Fruit fly (Drosophila melanogaster) whole organism, wandering third instar larva: ENCODE data around the gene CG10628.
A peak's percentile ranks its signal among the peaks of the same experiment; 100 is the strongest.

Experiments
- Abd-B ChIP-seq: fragments of >200 bp; optimal IDR thresholded peaks from 2 replicates; lab custom pipeline; 2017; ENCODE audit warnings: missing biosample characterization, missing genetic modification characterization
- CG32264 ChIP-seq: fragments of 200-800 bp; sonication (Bioruptor generic); optimal IDR thresholded peaks from 2 replicates; lab custom pipeline; 2016; ENCODE audit warnings: missing biosample characterization, missing genetic modification characterization
- CG9705 ChIP-seq: fragments of 200-800 bp; sonication (Bioruptor generic); optimal IDR thresholded peaks from 2 replicates; lab custom pipeline; 2018; ENCODE audit warnings: missing biosample characterization, mild to moderate bottlenecking, missing genetic modification characterization
- Dif ChIP-seq: fragments of 200-275, 200-300 bp; sonication (Bioruptor generic); optimal IDR thresholded peaks from 2 replicates; lab custom pipeline; 2018; ENCODE audit warnings: missing biosample characterization, missing genetic modification characterization; ENCODE audit not compliant: partially characterized antibody
- GATAd ChIP-seq: sonication (Bioruptor generic); optimal IDR thresholded peaks from 2 replicates; lab custom pipeline; 2016; ENCODE audit warnings: missing biosample characterization, missing genetic modification characterization
- HLH106 ChIP-seq: fragments of 200-800 bp; optimal IDR thresholded peaks from 3 replicates; lab custom pipeline; 2019; ENCODE audit warnings: missing biosample characterization, mild to moderate bottlenecking, missing genetic modification characterization, moderate library complexity
- Hnf4 ChIP-seq: fragments of 200-800 bp; sonication (Bioruptor generic); optimal IDR thresholded peaks from 2 replicates; lab custom pipeline; 2016; ENCODE audit warnings: missing biosample characterization, mild to moderate bottlenecking, missing genetic modification characterization
- Hr78 ChIP-seq: fragments of >200 bp; optimal IDR thresholded peaks from 2 replicates; lab custom pipeline; 2017; ENCODE audit warnings: missing biosample characterization, missing genetic modification characterization
- Hr83 ChIP-seq: fragments of 200-300 bp; sonication (Bioruptor generic); optimal IDR thresholded peaks from 2 replicates; lab custom pipeline; 2016; ENCODE audit warnings: missing biosample characterization, mild to moderate bottlenecking, missing genetic modification characterization, moderate library complexity; ENCODE audit not compliant: poor library complexity, severe bottlenecking
- Jra ChIP-seq: sonication (Bioruptor generic); optimal IDR thresholded peaks from 2 replicates; lab custom pipeline; 2016; ENCODE audit warnings: missing biosample characterization, missing genetic modification characterization
- Mio ChIP-seq: sonication (Bioruptor generic); optimal IDR thresholded peaks from 2 replicates; lab custom pipeline; 2016; ENCODE audit warnings: missing biosample characterization, missing genetic modification characterization
- Myc ChIP-seq: fragments of >200 bp; optimal IDR thresholded peaks from 2 replicates; lab custom pipeline; 2017
- N ChIP-seq: fragments of >200 bp; optimal IDR thresholded peaks from 2 replicates; lab custom pipeline; 2018; ENCODE audit warnings: missing biosample characterization, missing external identifiers, missing genetic modification characterization
- OdsH ChIP-seq: fragments of 200-800 bp; sonication (Bioruptor generic); optimal IDR thresholded peaks from 2 replicates; lab custom pipeline; 2016; ENCODE audit warnings: missing biosample characterization, mild to moderate bottlenecking, missing genetic modification characterization
- Rel ChIP-seq, 2 experiments: fragments of 200-800 bp; sonication (Bioruptor generic) in 1 of 2; optimal IDR thresholded peaks; 2 replicates in 1 of 2; 3 replicates in 1 of 2; lab custom pipeline; 2016 to 2019; ENCODE audit warnings: mild to moderate bottlenecking in 2 of 2, missing biosample characterization in 2 of 2, missing genetic modification characterization in 2 of 2, moderate library complexity in 1 of 2
- Sp1 ChIP-seq: fragments of 200-800 bp; sonication (Bioruptor generic); optimal IDR thresholded peaks from 3 replicates; lab custom pipeline; 2019; ENCODE audit warnings: missing biosample characterization, mild to moderate bottlenecking, missing genetic modification characterization, moderate library complexity
- Vsx2 ChIP-seq: fragments of 200-300, 225-300 bp; sonication (Bioruptor generic); optimal IDR thresholded peaks from 2 replicates; lab custom pipeline; 2018; ENCODE audit warnings: missing biosample characterization, missing genetic modification characterization; ENCODE audit not compliant: partially characterized antibody
- br ChIP-seq: fragments of 200-800 bp; sonication (Bioruptor generic); optimal IDR thresholded peaks from 2 replicates; lab custom pipeline; 2016; ENCODE audit warnings: missing biosample characterization, missing genetic modification characterization
- brk ChIP-seq: fragments of 200-800 bp; sonication (Bioruptor generic); optimal IDR thresholded peaks from 2 replicates; lab custom pipeline; 2016; ENCODE audit warnings: missing biosample characterization, mild to moderate bottlenecking, missing genetic modification characterization
- dl ChIP-seq, 2 experiments: fragments of 175-275, 200-275 bp in 1 of 2; fragments of 200-275 bp in 1 of 2; sonication (Bioruptor generic); optimal IDR thresholded peaks; lab custom pipeline; 2018; ENCODE audit warnings: mild to moderate bottlenecking in 2 of 2, missing biosample characterization in 2 of 2, missing genetic modification characterization in 2 of 2, moderate library complexity in 2 of 2; ENCODE audit not compliant: partially characterized antibody in 2 of 2, insufficient read depth in 1 of 2
- dmrt93B ChIP-seq: fragments of 200-800 bp; sonication (Bioruptor generic); optimal IDR thresholded peaks from 2 replicates; lab custom pipeline; 2018; ENCODE audit warnings: missing biosample characterization, mild to moderate bottlenecking, missing genetic modification characterization
- dsf ChIP-seq: sonication (Bioruptor generic); optimal IDR thresholded peaks from 2 replicates; lab custom pipeline; 2016; ENCODE audit warnings: missing biosample characterization, missing genetic modification characterization, borderline replicate concordance
- ey ChIP-seq: fragments of 200-800 bp; sonication (Bioruptor generic); optimal IDR thresholded peaks from 2 replicates; lab custom pipeline; 2016; ENCODE audit warnings: missing biosample characterization, missing genetic modification characterization
- foxo ChIP-seq, 2 experiments: fragments of 200-800 bp; sonication (Bioruptor generic); optimal IDR thresholded peaks; 2 replicates in 1 of 2; 3 replicates in 1 of 2; lab custom pipeline; 2016 to 2017; ENCODE audit warnings: missing biosample characterization in 2 of 2, missing genetic modification characterization in 2 of 2
- fru ChIP-seq: fragments of 200-800 bp; sonication (Bioruptor generic); optimal IDR thresholded peaks from 3 replicates; lab custom pipeline; 2016; ENCODE audit warnings: missing biosample characterization, mild to moderate bottlenecking, missing genetic modification characterization
- h ChIP-seq: fragments of 200-800 bp; sonication (Bioruptor generic); optimal IDR thresholded peaks from 3 replicates; lab custom pipeline; 2016; ENCODE audit warnings: missing biosample characterization, mild to moderate bottlenecking, missing genetic modification characterization
- jim ChIP-seq: fragments of 175-275, 200-325 bp; sonication (Bioruptor generic); optimal IDR thresholded peaks from 2 replicates; lab custom pipeline; 2016; ENCODE audit warnings: missing biosample characterization, mild to moderate bottlenecking, missing genetic modification characterization
- pan ChIP-seq: fragments of >200 bp; optimal IDR thresholded peaks from 2 replicates; lab custom pipeline; 2017
- rgr ChIP-seq: fragments of 200-800 bp; sonication (Bioruptor generic); optimal IDR thresholded peaks from 3 replicates; lab custom pipeline; 2016; ENCODE audit warnings: missing biosample characterization, mild to moderate bottlenecking, missing genetic modification characterization
- sage ChIP-seq: fragments of 200-800 bp; sonication (Bioruptor generic); optimal IDR thresholded peaks from 2 replicates; lab custom pipeline; 2016; ENCODE audit warnings: missing biosample characterization, mild to moderate bottlenecking, missing genetic modification characterization
- sv ChIP-seq: fragments of 200-800 bp; sonication (Bioruptor generic); optimal IDR thresholded peaks from 3 replicates; lab custom pipeline; 2016; ENCODE audit warnings: missing biosample characterization, missing genetic modification characterization
- tai ChIP-seq: sonication (Bioruptor generic); optimal IDR thresholded peaks from 2 replicates; lab custom pipeline; 2016; ENCODE audit warnings: missing biosample characterization, missing genetic modification characterization
- usp ChIP-seq: fragments of >200 bp; optimal IDR thresholded peaks from 2 replicates; lab custom pipeline; 2017; ENCODE audit warnings: missing biosample characterization, missing genetic modification characterization
- woc ChIP-seq: sonication (Bioruptor generic); optimal IDR thresholded peaks from 2 replicates; lab custom pipeline; 2016; ENCODE audit warnings: missing biosample characterization, mild to moderate bottlenecking, missing genetic modification characterization

Gene CG10628

DNA sequence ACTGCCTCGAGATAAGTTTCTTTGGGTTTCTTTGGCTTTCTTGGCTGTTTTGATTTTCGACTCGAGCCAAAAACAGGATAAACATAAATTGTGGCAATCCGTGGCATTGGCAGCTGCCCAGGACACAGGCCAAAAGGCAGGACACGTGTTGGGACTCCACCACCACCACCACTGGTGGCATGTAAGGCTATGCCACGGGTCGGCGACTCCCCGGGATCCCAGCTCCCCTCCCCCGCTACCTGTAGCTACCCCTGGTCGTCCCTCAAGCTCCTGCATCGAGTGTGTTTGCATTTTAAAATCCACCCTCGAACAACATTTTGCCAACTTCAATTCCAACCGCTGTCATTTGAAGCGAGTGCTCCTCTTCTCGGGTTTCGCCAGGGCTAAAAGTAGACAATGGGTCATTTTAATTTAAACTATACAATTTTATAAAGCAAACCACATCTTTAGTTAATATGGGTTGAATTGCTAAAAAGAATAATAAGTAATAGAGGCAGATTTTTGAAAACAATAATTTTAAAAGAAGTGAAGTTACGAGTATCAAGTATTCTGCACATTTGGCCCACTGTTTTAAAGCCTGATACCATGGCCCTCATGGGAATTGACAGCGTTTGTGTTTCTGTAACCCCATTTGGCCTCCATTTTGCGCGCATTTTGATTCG lies 43.7 kb upstream of the CG10628 start:
- no peak for TF ChIP-seq brk (GFP tag; lab: Kevin White, UChicago)
- TF ChIP-seq GATAd (GFP tag; lab: Kevin White, UChicago) = no peak
- peak; percentile 5 for TF ChIP-seq h
- TF ChIP-seq N (GFP tag; lab: Kevin White, UChicago) = no peak
- no peak for TF ChIP-seq Mio
- no peak for TF ChIP-seq CG9705 (GFP tag; lab: Kevin White, UChicago)
- no peak for TF ChIP-seq Jra (GFP tag; lab: Kevin White, UChicago)
- TF ChIP-seq Hnf4 (GFP tag; lab: Kevin White, UChicago) = peak; percentile 17
- TF ChIP-seq foxo (GFP tag; optimal IDR thresholded peaks at IDR 0.05; lab: Kevin White, UChicago) = peak in 1 of 2 experiments; percentile 34
- no peak for TF ChIP-seq Abd-B (GFP tag; lab: Kevin White, UChicago)
- TF ChIP-seq ey (GFP tag; lab: Kevin White, UChicago) = peak; percentile 33
- no peak for TF ChIP-seq Hr83 (GFP tag; lab: Kevin White, UChicago)
- no peak for TF ChIP-seq dl (GFP tag; optimal IDR thresholded peaks at IDR 0.05; lab: Kevin White, UChicago; ENCODE audit: insufficient read depth in 1 of 2, partially characterized antibody in 2 of 2)
- TF ChIP-seq br (GFP tag; lab: Kevin White, UChicago) = no peak
- TF ChIP-seq Dif (GFP tag; lab: Kevin White, UChicago) = no peak
- no peak for TF ChIP-seq Sp1
- peak; percentile 24 for TF ChIP-seq rgr (GFP tag; lab: Kevin White, UChicago)
- TF ChIP-seq Rel (GFP tag; optimal IDR thresholded peaks at IDR 0.05; lab: Kevin White, UChicago) = no peak
- no peak for TF ChIP-seq Rel (tag; optimal IDR thresholded peaks at IDR 0.05; lab: Kevin White, UChicago)
- peak; percentile 35 for TF ChIP-seq OdsH (GFP tag; lab: Kevin White, UChicago)
- no peak for TF ChIP-seq jim (GFP tag; lab: Kevin White, UChicago)
- TF ChIP-seq fru = peak; percentile 34
- TF ChIP-seq Vsx2 = no peak
- TF ChIP-seq usp (GFP tag; lab: Kevin White, UChicago) = no peak
- no peak for TF ChIP-seq Myc (lab: Kevin White, UChicago)
- TF ChIP-seq Hr78 = no peak

DNA sequence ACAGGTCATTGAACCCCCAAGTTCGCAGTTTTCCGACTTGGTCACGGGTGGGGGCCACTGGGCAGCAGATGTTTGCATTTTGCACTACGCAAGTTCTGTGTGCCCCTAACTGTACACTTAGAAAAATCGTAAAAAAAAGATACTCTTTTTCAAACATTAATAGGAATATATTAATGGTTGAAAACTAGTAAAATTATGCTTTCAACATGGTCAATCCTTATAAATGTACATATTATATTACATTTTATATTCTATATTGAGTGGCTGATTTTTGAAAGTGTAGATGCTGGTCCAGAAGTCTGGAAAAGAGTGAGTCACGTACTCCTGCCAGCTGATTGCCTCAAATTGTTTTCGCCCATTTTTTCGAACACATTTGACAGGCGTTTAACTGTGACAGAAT lies 42.3 kb upstream of the CG10628 start:
- no peak for TF ChIP-seq GATAd (GFP tag; lab: Kevin White, UChicago)
- no peak for TF ChIP-seq foxo (GFP tag; optimal IDR thresholded peaks at IDR 0.05; lab: Kevin White, UChicago)
- no peak for TF ChIP-seq OdsH (GFP tag; lab: Kevin White, UChicago)
- no peak for TF ChIP-seq HLH106
- no peak for TF ChIP-seq jim (GFP tag; lab: Kevin White, UChicago)
- TF ChIP-seq rgr (GFP tag; lab: Kevin White, UChicago) = no peak
- TF ChIP-seq brk (GFP tag; lab: Kevin White, UChicago) = no peak
- TF ChIP-seq, all 38 proteins: peak for 0

DNA sequence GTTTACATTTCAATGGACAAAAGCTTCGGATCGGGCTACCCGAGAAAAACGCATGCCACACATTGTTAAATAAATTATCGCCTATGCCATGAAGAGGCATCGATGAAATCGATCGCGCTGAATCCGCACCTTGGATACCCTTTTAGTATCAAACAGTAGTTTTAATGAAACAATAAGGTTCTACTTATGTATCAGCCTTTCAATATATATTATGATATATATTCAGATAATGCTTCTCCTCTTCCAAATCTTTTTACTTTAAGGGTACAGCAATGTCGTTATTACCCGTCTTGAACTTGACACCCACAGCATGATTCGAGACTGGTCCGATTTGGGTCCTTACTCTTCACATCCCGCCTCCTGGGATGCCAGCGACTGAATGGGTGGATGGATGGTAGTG lies 41.5 kb upstream of the CG10628 start:
- TF ChIP-seq woc (peak; percentile 22), HLH106 (peak; percentile 38), h (peak; percentile 23), CG32264 (GFP tag; lab: Kevin White, UChicago) (no peak), fru (peak; percentile 21), Hnf4 (GFP tag; lab: Kevin White, UChicago) (no peak), Sp1 (peak; percentile 5), foxo (GFP tag; optimal IDR thresholded peaks at IDR 0.05; lab: Kevin White, UChicago) (peak in 1 of 2 experiments; percentile 28), OdsH (GFP tag; lab: Kevin White, UChicago) (peak; percentile 23), Rel (GFP tag; optimal IDR thresholded peaks at IDR 0.05; lab: Kevin White, UChicago) (no peak), Rel (tag; optimal IDR thresholded peaks at IDR 0.05; lab: Kevin White, UChicago) (no peak)

DNA sequence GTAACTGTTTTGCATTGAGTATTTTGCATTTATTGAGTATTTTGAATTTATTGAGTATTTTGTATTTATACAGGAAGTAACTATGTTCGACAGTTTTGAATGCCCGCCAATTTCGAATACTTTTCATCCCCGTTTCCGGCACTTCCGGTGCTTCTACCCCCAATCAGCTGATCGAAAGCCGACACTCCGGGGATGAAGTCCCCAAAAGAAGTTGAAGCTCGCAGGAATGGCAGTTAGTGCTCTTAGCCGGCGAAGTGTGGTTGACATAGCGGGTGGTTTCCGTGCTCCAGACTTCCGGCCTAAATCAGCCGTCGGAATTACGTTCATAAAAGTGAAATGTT lies 37.7 kb upstream of the CG10628 start, which contains the start of gene sick:
Gene sick (plus strand): TSS at position 255 of the 341 bp plus-strand sequence.
- TF ChIP-seq Dif (GFP tag; lab: Kevin White, UChicago) = no peak
- no peak for TF ChIP-seq rgr (GFP tag; lab: Kevin White, UChicago)
- TF ChIP-seq pan = no peak
- TF ChIP-seq Mio = no peak
- no peak for TF ChIP-seq GATAd (GFP tag; lab: Kevin White, UChicago)
- TF ChIP-seq jim (GFP tag; lab: Kevin White, UChicago) = no peak
- no peak for TF ChIP-seq Rel (GFP tag; optimal IDR thresholded peaks at IDR 0.05; lab: Kevin White, UChicago)
- TF ChIP-seq Rel (tag; optimal IDR thresholded peaks at IDR 0.05; lab: Kevin White, UChicago) = no peak
- no peak for TF ChIP-seq sage (GFP tag; lab: Kevin White, UChicago)
- TF ChIP-seq dsf (GFP tag; lab: Kevin White, UChicago) = no peak
- no peak for TF ChIP-seq tai (GFP tag; lab: Kevin White, UChicago)
- no peak for TF ChIP-seq br (GFP tag; lab: Kevin White, UChicago)
- no peak for TF ChIP-seq sv
- no peak for TF ChIP-seq CG9705 (GFP tag; lab: Kevin White, UChicago)
- no peak for TF ChIP-seq Myc (lab: Kevin White, UChicago)
- no peak for TF ChIP-seq ey (GFP tag; lab: Kevin White, UChicago)
- TF ChIP-seq dmrt93B (GFP tag; lab: Kevin White, UChicago) = no peak
- no peak for TF ChIP-seq fru
